Worm (Caenorhabditis elegans) whole organism, young adult: Measurements from ENCODE around the gene mel-11.

Source experiments
- D2030.7 ChIP-seq: fragments of 200-800 bp; sonication (Bioruptor generic); IDR thresholded peaks from 2 replicates; pipeline ENCODE4 v1.3.6; 2022; ENCODE audit warnings: missing genetic modification reagents, missing genetic modification characterization, missing compliant biosample characterization
- F22D6.2 ChIP-seq: sonication (generic microtip); optimal IDR thresholded peaks from 2 replicates; lab custom pipeline; 2016; ENCODE audit warnings: mild to moderate bottlenecking, missing genetic modification characterization, missing compliant biosample characterization
- ceh-27 ChIP-seq: fragments of 200-800 bp; sonication (Bioruptor generic); optimal IDR thresholded peaks from 2 replicates; lab custom pipeline; 2018; ENCODE audit warnings: mild to moderate bottlenecking, missing genetic modification characterization, moderate library complexity, missing compliant biosample characterization
- chd-7 ChIP-seq: sonication (generic microtip); optimal IDR thresholded peaks from 2 replicates; lab custom pipeline; 2016; ENCODE audit warnings: mild to moderate bottlenecking, missing genetic modification characterization, moderate library complexity, missing compliant biosample characterization
- dpff-1 ChIP-seq: sonication (generic microtip); optimal IDR thresholded peaks from 2 replicates; lab custom pipeline; 2017; ENCODE audit warnings: mild to moderate bottlenecking, missing genetic modification characterization, missing compliant biosample characterization
- him-1 ChIP-seq: sonication (generic microtip); optimal IDR thresholded peaks from 2 replicates; lab custom pipeline; 2016; ENCODE audit warnings: missing genotype, missing genetic modification reagents, missing genetic modification characterization, missing compliant biosample characterization
- hlh-26 ChIP-seq: fragments of 200-800 bp; sonication (Bioruptor generic); conservative IDR thresholded peaks from 2 replicates; pipeline ENCODE4 v1.3.6; 2022; ENCODE audit warnings: missing genetic modification reagents, missing genetic modification characterization, missing compliant biosample characterization
- madf-8 ChIP-seq: fragments of 200-800 bp; sonication (Bioruptor generic); conservative IDR thresholded peaks from 2 replicates; pipeline ENCODE4 v1.3.6; 2022; ENCODE audit warnings: missing genetic modification reagents, missing genetic modification characterization, missing compliant biosample characterization
- mel-28 ChIP-seq: sonication (generic microtip); optimal IDR thresholded peaks from 2 replicates; lab custom pipeline; 2016; ENCODE audit warnings: borderline replicate concordance, mild to moderate bottlenecking, missing genetic modification characterization, missing compliant biosample characterization
- nfya-1 ChIP-seq: sonication (generic microtip); optimal IDR thresholded peaks from 2 replicates; lab custom pipeline; 2017; ENCODE audit warnings: antibody characterized with exemption, missing compliant biosample characterization, missing genetic modification characterization, borderline replicate concordance; ENCODE audit not compliant: insufficient read depth
- unc-130 ChIP-seq: sonication (generic microtip); optimal IDR thresholded peaks from 2 replicates; lab custom pipeline; 2016; ENCODE audit warnings: missing genetic modification reagents, missing genetic modification characterization, missing compliant biosample characterization
- unc-62 ChIP-seq: fragments of 150-350 bp; optimal IDR thresholded peaks from 2 replicates; lab custom pipeline; 2014; ENCODE audit warnings: missing biosample characterization, missing genetic modification reagents, missing genetic modification characterization

DNA sequence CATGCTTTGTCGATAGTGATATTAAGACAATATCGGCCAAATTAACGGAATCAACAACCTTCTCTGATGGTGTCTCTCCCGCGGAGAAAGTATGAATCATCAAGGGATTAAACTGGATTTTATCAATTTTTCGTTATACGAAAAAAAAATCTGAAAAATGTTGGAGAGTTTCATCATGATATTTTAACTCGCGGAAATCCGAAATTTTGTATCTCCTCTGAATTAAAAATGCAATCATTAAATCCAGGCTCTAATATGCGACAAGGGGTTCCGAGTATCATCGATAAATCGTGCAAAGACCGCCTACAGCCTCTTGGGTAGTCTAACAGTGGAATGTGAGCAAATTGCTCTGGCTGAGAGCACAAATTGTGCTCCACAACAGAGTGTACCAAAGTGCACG is 18.8 kb downstream of the mel-11 start, which contains the start of gene C06C3.10:
- no peak for TF ChIP-seq dpff-1 (tag; lab: Kevin White, UChicago)
- no peak for TF ChIP-seq F22D6.2 (tag; lab: Kevin White, UChicago)
- no peak for TF ChIP-seq chd-7 (tag; lab: Kevin White, UChicago)
- no peak for TF ChIP-seq him-1 (tag; lab: Kevin White, UChicago)
- TF ChIP-seq nfya-1 (tag; lab: Kevin White, UChicago): no peak
- TF ChIP-seq unc-130 (GFP tag; lab: Kevin White, UChicago): no peak
- TF ChIP-seq madf-8 (GFP tag; lab: Robert Waterston, UW): no peak
- TF ChIP-seq D2030.7: no peak
- TF ChIP-seq unc-62 (GFP tag; lab: Kevin White, UChicago): no peak
- no peak for TF ChIP-seq hlh-26 (GFP tag; lab: Robert Waterston, UW)
- TF ChIP-seq ceh-27: no peak
- no peak for TF ChIP-seq mel-28
